Fruit fly (Drosophila melanogaster) whole organism, prepupa: ENCODE measurements around the gene CG12111.

Source experiments
- dsx ChIP-seq: fragments of 200-800 bp; optimal IDR thresholded peaks from 3 replicates; lab custom pipeline; 2019; ENCODE audit warnings: missing biosample characterization, mild to moderate bottlenecking, missing genetic modification characterization, moderate library complexity; ENCODE audit not compliant: poor library complexity, severe bottlenecking
- net ChIP-seq: fragments of 200-800 bp; sonication (Bioruptor generic); optimal IDR thresholded peaks from 3 replicates; lab custom pipeline; 2016; ENCODE audit warnings: missing biosample characterization, missing genetic modification characterization

DNA sequence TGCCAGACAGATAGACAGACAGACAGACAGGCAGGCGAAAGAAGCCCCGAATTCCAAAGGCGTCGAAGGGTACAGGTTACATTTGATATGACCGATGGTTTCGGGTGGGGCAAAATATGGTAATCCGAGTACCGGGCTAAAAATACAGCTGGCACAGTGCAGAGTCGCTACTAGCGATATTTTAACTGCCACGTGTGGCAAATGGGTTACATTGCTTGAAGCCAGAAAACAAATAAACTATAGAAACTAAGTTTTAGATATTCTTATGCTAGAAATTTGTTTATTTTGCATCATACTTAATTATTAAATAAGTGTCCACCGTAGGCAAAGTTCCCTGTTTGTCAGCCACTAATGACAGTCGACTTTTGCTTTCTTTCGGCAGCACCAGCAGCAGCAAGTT is 12.4 kb upstream of the CG12111 start:
- TF ChIP-seq dsx (no peak), net (GFP tag; lab: Kevin White, UChicago) (no peak)
